Fruit fly (Drosophila melanogaster): ENCODE data around the gene Upf1.

dm6 chrX:11917056-11917633 lies 12.0 kb upstream of the Upf1 start, which contains the start of gene pot:
- no peak for TF ChIP-seq CG7101 (tag; optimal IDR thresholded peaks at IDR 0.05)
- no peak for TF ChIP-seq CG5204 (GFP tag; optimal IDR thresholded peaks at IDR 0.05)
- TF ChIP-seq cic (GFP tag; optimal IDR thresholded peaks at IDR 0.05), result no peak
- TF ChIP-seq Crg-1 (GFP tag; optimal IDR thresholded peaks at IDR 0.05), result no peak
- no peak for TF ChIP-seq bab1 (GFP tag; optimal IDR thresholded peaks at IDR 0.05)
- no peak for TF ChIP-seq Hr96 (GFP tag; optimal IDR thresholded peaks at IDR 0.05)
- no peak for TF ChIP-seq Mnt (GFP tag; optimal IDR thresholded peaks at IDR 0.05)
- TF ChIP-seq Clk (GFP tag; optimal IDR thresholded peaks at IDR 0.05), result no peak
- TF ChIP-seq CG14711 (tag; optimal IDR thresholded peaks at IDR 0.05), result no peak
- TF ChIP-seq CG12768 (GFP tag; optimal IDR thresholded peaks at IDR 0.05), result no peak
- no peak for TF ChIP-seq CG1620 (GFP tag; optimal IDR thresholded peaks at IDR 0.05)
- peak; percentile 58 for TF ChIP-seq tj (GFP tag; optimal IDR thresholded peaks at IDR 0.05)
